Fruit fly (Drosophila melanogaster) whole organism, wandering third instar larva: Measurements from ENCODE around the gene CG2854.
A peak's percentile ranks its signal among the peaks of the same experiment; 100 is the strongest.

Experiments used
- Abd-B ChIP-seq: fragments of >200 bp; optimal IDR thresholded peaks from 2 replicates; lab custom pipeline; 2017; ENCODE audit warnings: missing biosample characterization, missing genetic modification characterization
- CG32264 ChIP-seq: fragments of 200-800 bp; sonication (Bioruptor generic); optimal IDR thresholded peaks from 2 replicates; lab custom pipeline; 2016; ENCODE audit warnings: missing biosample characterization, missing genetic modification characterization
- CG9705 ChIP-seq: fragments of 200-800 bp; sonication (Bioruptor generic); optimal IDR thresholded peaks from 2 replicates; lab custom pipeline; 2018; ENCODE audit warnings: missing biosample characterization, mild to moderate bottlenecking, missing genetic modification characterization
- CrebA ChIP-seq: fragments of 200-800 bp; sonication (Bioruptor generic); optimal IDR thresholded peaks from 2 replicates; lab custom pipeline; 2016; ENCODE audit warnings: missing biosample characterization, mild to moderate bottlenecking, missing genetic modification characterization, borderline replicate concordance
- Dif ChIP-seq: fragments of 200-275, 200-300 bp; sonication (Bioruptor generic); optimal IDR thresholded peaks from 2 replicates; lab custom pipeline; 2018; ENCODE audit warnings: missing biosample characterization, missing genetic modification characterization; ENCODE audit not compliant: partially characterized antibody
- GATAd ChIP-seq: sonication (Bioruptor generic); optimal IDR thresholded peaks from 2 replicates; lab custom pipeline; 2016; ENCODE audit warnings: missing biosample characterization, missing genetic modification characterization
- HLH106 ChIP-seq: fragments of 200-800 bp; optimal IDR thresholded peaks from 3 replicates; lab custom pipeline; 2019; ENCODE audit warnings: missing biosample characterization, mild to moderate bottlenecking, missing genetic modification characterization, moderate library complexity
- Hnf4 ChIP-seq: fragments of 200-800 bp; sonication (Bioruptor generic); optimal IDR thresholded peaks from 2 replicates; lab custom pipeline; 2016; ENCODE audit warnings: missing biosample characterization, mild to moderate bottlenecking, missing genetic modification characterization
- Hr78 ChIP-seq: fragments of >200 bp; optimal IDR thresholded peaks from 2 replicates; lab custom pipeline; 2017; ENCODE audit warnings: missing biosample characterization, missing genetic modification characterization
- Hr83 ChIP-seq: fragments of 200-300 bp; sonication (Bioruptor generic); optimal IDR thresholded peaks from 2 replicates; lab custom pipeline; 2016; ENCODE audit warnings: missing biosample characterization, mild to moderate bottlenecking, missing genetic modification characterization, moderate library complexity; ENCODE audit not compliant: poor library complexity, severe bottlenecking
- Jra ChIP-seq: sonication (Bioruptor generic); optimal IDR thresholded peaks from 2 replicates; lab custom pipeline; 2016; ENCODE audit warnings: missing biosample characterization, missing genetic modification characterization
- Mio ChIP-seq: sonication (Bioruptor generic); optimal IDR thresholded peaks from 2 replicates; lab custom pipeline; 2016; ENCODE audit warnings: missing biosample characterization, missing genetic modification characterization
- Myc ChIP-seq: fragments of >200 bp; optimal IDR thresholded peaks from 2 replicates; lab custom pipeline; 2017
- N ChIP-seq: fragments of >200 bp; optimal IDR thresholded peaks from 2 replicates; lab custom pipeline; 2018; ENCODE audit warnings: missing biosample characterization, missing external identifiers, missing genetic modification characterization
- OdsH ChIP-seq: fragments of 200-800 bp; sonication (Bioruptor generic); optimal IDR thresholded peaks from 2 replicates; lab custom pipeline; 2016; ENCODE audit warnings: missing biosample characterization, mild to moderate bottlenecking, missing genetic modification characterization
- Rel ChIP-seq, 2 experiments: fragments of 200-800 bp; sonication (Bioruptor generic) in 1 of 2; optimal IDR thresholded peaks; 2 replicates in 1 of 2; 3 replicates in 1 of 2; lab custom pipeline; 2016 to 2019; ENCODE audit warnings: mild to moderate bottlenecking in 2 of 2, missing biosample characterization in 2 of 2, missing genetic modification characterization in 2 of 2, moderate library complexity in 1 of 2
- Sp1 ChIP-seq: fragments of 200-800 bp; sonication (Bioruptor generic); optimal IDR thresholded peaks from 3 replicates; lab custom pipeline; 2019; ENCODE audit warnings: missing biosample characterization, mild to moderate bottlenecking, missing genetic modification characterization, moderate library complexity
- Vsx2 ChIP-seq: fragments of 200-300, 225-300 bp; sonication (Bioruptor generic); optimal IDR thresholded peaks from 2 replicates; lab custom pipeline; 2018; ENCODE audit warnings: missing biosample characterization, missing genetic modification characterization; ENCODE audit not compliant: partially characterized antibody
- brk ChIP-seq: fragments of 200-800 bp; sonication (Bioruptor generic); optimal IDR thresholded peaks from 2 replicates; lab custom pipeline; 2016; ENCODE audit warnings: missing biosample characterization, mild to moderate bottlenecking, missing genetic modification characterization
- dl ChIP-seq, 2 experiments: fragments of 175-275, 200-275 bp in 1 of 2; fragments of 200-275 bp in 1 of 2; sonication (Bioruptor generic); optimal IDR thresholded peaks; lab custom pipeline; 2018; ENCODE audit warnings: mild to moderate bottlenecking in 2 of 2, missing biosample characterization in 2 of 2, missing genetic modification characterization in 2 of 2, moderate library complexity in 2 of 2; ENCODE audit not compliant: partially characterized antibody in 2 of 2, insufficient read depth in 1 of 2
- dmrt93B ChIP-seq: fragments of 200-800 bp; sonication (Bioruptor generic); optimal IDR thresholded peaks from 2 replicates; lab custom pipeline; 2018; ENCODE audit warnings: missing biosample characterization, mild to moderate bottlenecking, missing genetic modification characterization
- dsf ChIP-seq: sonication (Bioruptor generic); optimal IDR thresholded peaks from 2 replicates; lab custom pipeline; 2016; ENCODE audit warnings: missing biosample characterization, missing genetic modification characterization, borderline replicate concordance
- ey ChIP-seq: fragments of 200-800 bp; sonication (Bioruptor generic); optimal IDR thresholded peaks from 2 replicates; lab custom pipeline; 2016; ENCODE audit warnings: missing biosample characterization, missing genetic modification characterization
- foxo ChIP-seq, 2 experiments: fragments of 200-800 bp; sonication (Bioruptor generic); optimal IDR thresholded peaks; 2 replicates in 1 of 2; 3 replicates in 1 of 2; lab custom pipeline; 2016 to 2017; ENCODE audit warnings: missing biosample characterization in 2 of 2, missing genetic modification characterization in 2 of 2
- fru ChIP-seq: fragments of 200-800 bp; sonication (Bioruptor generic); optimal IDR thresholded peaks from 3 replicates; lab custom pipeline; 2016; ENCODE audit warnings: missing biosample characterization, mild to moderate bottlenecking, missing genetic modification characterization
- h ChIP-seq: fragments of 200-800 bp; sonication (Bioruptor generic); optimal IDR thresholded peaks from 3 replicates; lab custom pipeline; 2016; ENCODE audit warnings: missing biosample characterization, mild to moderate bottlenecking, missing genetic modification characterization
- jim ChIP-seq: fragments of 175-275, 200-325 bp; sonication (Bioruptor generic); optimal IDR thresholded peaks from 2 replicates; lab custom pipeline; 2016; ENCODE audit warnings: missing biosample characterization, mild to moderate bottlenecking, missing genetic modification characterization
- lola ChIP-seq: fragments of >200 bp; optimal IDR thresholded peaks from 2 replicates; lab custom pipeline; 2017; ENCODE audit warnings: missing biosample characterization, missing genetic modification characterization
- pan ChIP-seq: fragments of >200 bp; optimal IDR thresholded peaks from 2 replicates; lab custom pipeline; 2017
- psq ChIP-seq: fragments of 200-800 bp; sonication (Bioruptor generic); optimal IDR thresholded peaks from 3 replicates; lab custom pipeline; 2017; ENCODE audit warnings: missing biosample characterization, mild to moderate bottlenecking, missing genetic modification characterization, moderate library complexity
- rgr ChIP-seq: fragments of 200-800 bp; sonication (Bioruptor generic); optimal IDR thresholded peaks from 3 replicates; lab custom pipeline; 2016; ENCODE audit warnings: missing biosample characterization, mild to moderate bottlenecking, missing genetic modification characterization
- sage ChIP-seq: fragments of 200-800 bp; sonication (Bioruptor generic); optimal IDR thresholded peaks from 2 replicates; lab custom pipeline; 2016; ENCODE audit warnings: missing biosample characterization, mild to moderate bottlenecking, missing genetic modification characterization
- sv ChIP-seq: fragments of 200-800 bp; sonication (Bioruptor generic); optimal IDR thresholded peaks from 3 replicates; lab custom pipeline; 2016; ENCODE audit warnings: missing biosample characterization, missing genetic modification characterization

CG2854 gene

dm6 chrX:2326828-2327227, at the start of gene CG2854:
Gene CG2854 (plus strand): TSS chrX:2327128.
- TF ChIP-seq fru (GFP tag; lab: Kevin White, UChicago) = no peak
- no peak for TF ChIP-seq dmrt93B (GFP tag; lab: Kevin White, UChicago)
- TF ChIP-seq Hr83 = no peak
- no peak for TF ChIP-seq Abd-B (GFP tag; lab: Kevin White, UChicago)
- no peak for TF ChIP-seq pan
- no peak for TF ChIP-seq jim
- no peak for TF ChIP-seq OdsH
- TF ChIP-seq ey = no peak
- no peak for TF ChIP-seq Dif (GFP tag; lab: Kevin White, UChicago)
- no peak for TF ChIP-seq sv (GFP tag; lab: Kevin White, UChicago)
- no peak for TF ChIP-seq Mio (GFP tag; lab: Kevin White, UChicago)
- TF ChIP-seq Myc (lab: Kevin White, UChicago) = no peak
- no peak for TF ChIP-seq CG9705
- no peak for TF ChIP-seq HLH106
- no peak for TF ChIP-seq CrebA (GFP tag; lab: Kevin White, UChicago)
- TF ChIP-seq psq (GFP tag; lab: Kevin White, UChicago) = no peak

DNA sequence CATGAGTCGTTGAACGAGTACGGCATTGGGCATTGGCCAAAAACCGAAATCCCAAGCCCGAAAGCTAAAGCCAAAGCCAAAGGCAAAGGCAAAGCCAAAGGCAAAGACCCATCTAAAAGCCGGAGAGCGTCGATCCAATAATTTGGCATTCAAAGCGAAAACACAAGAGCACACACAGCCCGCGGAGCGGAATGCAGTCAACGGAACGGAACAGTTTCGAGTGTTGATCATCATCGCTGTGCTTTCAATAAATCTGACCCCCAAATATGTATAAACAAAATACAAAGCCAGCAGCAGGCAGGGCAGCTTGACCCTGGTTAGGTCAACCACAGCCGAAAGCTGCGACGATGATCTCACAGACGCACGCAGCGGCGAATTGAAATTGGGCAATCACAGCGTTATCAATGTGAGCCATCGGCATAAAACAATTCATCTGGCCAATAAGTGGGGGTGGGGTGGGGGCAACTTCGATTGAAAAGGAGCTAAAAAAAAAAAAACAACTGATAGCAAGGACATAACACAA, 48.1 kb upstream of the CG2854 start:
- TF ChIP-seq CG32264 (GFP tag; lab: Kevin White, UChicago) (no peak), brk (GFP tag; lab: Kevin White, UChicago) (no peak), Hr78 (GFP tag; lab: Kevin White, UChicago) (no peak), h (GFP tag; lab: Kevin White, UChicago) (no peak), dsf (GFP tag; lab: Kevin White, UChicago) (no peak), Myc (lab: Kevin White, UChicago) (no peak), jim (no peak), Dif (GFP tag; lab: Kevin White, UChicago) (no peak), ey (no peak), dl (GFP tag; optimal IDR thresholded peaks at IDR 0.05; lab: Kevin White, UChicago; ENCODE audit: insufficient read depth in 1 of 2, partially characterized antibody in 2 of 2) (no peak), Hnf4 (no peak), sage (GFP tag; lab: Kevin White, UChicago) (no peak)
- TF ChIP-seq, all 38 proteins: peak for 0

- TF ChIP-seq HLH106 (no peak), GATAd (GFP tag; lab: Kevin White, UChicago) (no peak), Rel (GFP tag; optimal IDR thresholded peaks at IDR 0.05; lab: Kevin White, UChicago) (no peak), Rel (tag; optimal IDR thresholded peaks at IDR 0.05; lab: Kevin White, UChicago) (no peak), Sp1 (peak; percentile 23), Abd-B (GFP tag; lab: Kevin White, UChicago) (no peak), psq (GFP tag; lab: Kevin White, UChicago) (peak; percentile 56)
Observed at dm6 chrX:2283470-2283869, 43.5 kb upstream of the CG2854 start.

- TF ChIP-seq lola (GFP tag; lab: Kevin White, UChicago) = no peak
- no peak for TF ChIP-seq foxo (GFP tag; optimal IDR thresholded peaks at IDR 0.05; lab: Kevin White, UChicago)
- no peak for TF ChIP-seq ey
- no peak for TF ChIP-seq Rel (GFP tag; optimal IDR thresholded peaks at IDR 0.05; lab: Kevin White, UChicago)
- TF ChIP-seq Rel (tag; optimal IDR thresholded peaks at IDR 0.05; lab: Kevin White, UChicago) = peak; percentile 44
- TF ChIP-seq Mio (GFP tag; lab: Kevin White, UChicago) = no peak
- TF ChIP-seq psq (GFP tag; lab: Kevin White, UChicago) = no peak
- TF ChIP-seq Vsx2 (GFP tag; lab: Kevin White, UChicago) = no peak
- TF ChIP-seq rgr = no peak
- TF ChIP-seq Myc (lab: Kevin White, UChicago) = no peak
- no peak for TF ChIP-seq CrebA (GFP tag; lab: Kevin White, UChicago)
- TF ChIP-seq sv (GFP tag; lab: Kevin White, UChicago) = no peak
- no peak for TF ChIP-seq Abd-B (GFP tag; lab: Kevin White, UChicago)
- no peak for TF ChIP-seq Jra (GFP tag; lab: Kevin White, UChicago)
- no peak for TF ChIP-seq HLH106
- TF ChIP-seq Dif (GFP tag; lab: Kevin White, UChicago) = no peak
- peak; percentile 92 for TF ChIP-seq h (GFP tag; lab: Kevin White, UChicago)
- no peak for TF ChIP-seq CG32264 (GFP tag; lab: Kevin White, UChicago)
- no peak for TF ChIP-seq N
- no peak for TF ChIP-seq Sp1
- no peak for TF ChIP-seq brk (GFP tag; lab: Kevin White, UChicago)
- TF ChIP-seq fru (GFP tag; lab: Kevin White, UChicago) = peak; percentile 25
- TF ChIP-seq jim = no peak
Observed at dm6 chrX:2286255-2286654, 40.7 kb upstream of the CG2854 start.
